Worm (Caenorhabditis elegans): ENCODE results near the gene K07F5.14.

ce11 chrIV:9832586-9832985 lies 29.4 kb upstream of the K07F5.14 start, which contains the start of gene kin-21:
- TF ChIP-seq elt-2 (tag; optimal IDR thresholded peaks at IDR 0.05) (no peak), snpc-4 (tag; optimal IDR thresholded peaks at IDR 0.05) (no peak), unc-62 (GFP tag; optimal IDR thresholded peaks at IDR 0.05) (no peak), C04F5.9 (tag; optimal IDR thresholded peaks at IDR 0.05) (no peak), aly-2 (tag; optimal IDR thresholded peaks at IDR 0.05) (no peak)

Measured in whole organism, L1 larva.